Worm (Caenorhabditis elegans) whole organism, L2 larva: Measurements from ENCODE around the gene sek-6.

Experiments
- C34F6.9 ChIP-seq: fragments of 150-350 bp; optimal IDR thresholded peaks from 2 replicates; lab custom pipeline; 2014; ENCODE audit warnings: missing biosample characterization, missing genetic modification characterization
- F13H6.1 ChIP-seq: sonication (generic microtip); optimal IDR thresholded peaks from 2 replicates; lab custom pipeline; 2016; ENCODE audit warnings: missing genetic modification characterization, missing compliant biosample characterization
- R02D3.7 ChIP-seq: fragments of 150-350 bp; optimal IDR thresholded peaks from 2 replicates; lab custom pipeline; 2014; ENCODE audit warnings: missing biosample characterization, missing genetic modification characterization
- Y55F3AM.14 ChIP-seq: fragments of 200-800 bp; sonication (Bioruptor generic); optimal IDR thresholded peaks from 2 replicates; lab custom pipeline; 2018; ENCODE audit warnings: mild to moderate bottlenecking, missing genetic modification characterization, missing compliant biosample characterization
- ZK546.5 ChIP-seq: sonication (generic microtip); optimal IDR thresholded peaks from 2 replicates; lab custom pipeline; 2017; ENCODE audit warnings: missing biosample characterization, missing genetic modification characterization
- alr-1 ChIP-seq: fragments of 150-350 bp; optimal IDR thresholded peaks from 2 replicates; lab custom pipeline; 2014; ENCODE audit warnings: missing biosample characterization, missing genetic modification characterization
- aly-2 ChIP-seq: fragments of 150-350 bp; optimal IDR thresholded peaks from 2 replicates; lab custom pipeline; 2014; ENCODE audit warnings: missing biosample characterization, missing genetic modification characterization
- ama-1 ChIP-seq: fragments of 150-350 bp; optimal IDR thresholded peaks from 2 replicates; lab custom pipeline; 2018; ENCODE audit warnings: inconsistent platforms
- blmp-1 ChIP-seq: sonication (generic microtip); optimal IDR thresholded peaks from 2 replicates; lab custom pipeline; 2017; ENCODE audit warnings: missing genetic modification characterization, mild to moderate bottlenecking, missing compliant biosample characterization, antibody characterized with exemption, moderate library complexity; ENCODE audit not compliant: insufficient read depth
- ceh-16 ChIP-seq: fragments of 150-350 bp; optimal IDR thresholded peaks from 2 replicates; lab custom pipeline; 2014; ENCODE audit warnings: missing biosample characterization, missing genetic modification characterization
- ceh-82 ChIP-seq: fragments of 150-350 bp; optimal IDR thresholded peaks from 2 replicates; lab custom pipeline; 2014; ENCODE audit warnings: missing biosample characterization, missing genetic modification characterization
- crh-2 ChIP-seq: sonication (generic microtip); optimal IDR thresholded peaks from 2 replicates; lab custom pipeline; 2017; ENCODE audit warnings: missing biosample characterization, missing genetic modification characterization
- dmd-4 ChIP-seq: sonication (generic microtip); optimal IDR thresholded peaks from 2 replicates; lab custom pipeline; 2017; ENCODE audit warnings: missing biosample characterization, missing genetic modification characterization
- egl-27 ChIP-seq: sonication (generic microtip); optimal IDR thresholded peaks from 3 replicates; lab custom pipeline; 2017; ENCODE audit warnings: missing biosample characterization, missing genetic modification reagents, missing genetic modification characterization
- elt-1 ChIP-seq: fragments of 150-350 bp; optimal IDR thresholded peaks from 2 replicates; lab custom pipeline; 2014; ENCODE audit warnings: missing biosample characterization, missing genetic modification characterization
- elt-3 ChIP-seq: sonication (generic microtip); optimal IDR thresholded peaks from 2 replicates; lab custom pipeline; 2017; ENCODE audit warnings: missing biosample characterization, missing genetic modification characterization
- fos-1 ChIP-seq: fragments of 150-350 bp; optimal IDR thresholded peaks from 2 replicates; lab custom pipeline; 2014; ENCODE audit warnings: missing biosample characterization, missing genetic modification characterization
- gmeb-1 ChIP-seq: fragments of 150-350 bp; optimal IDR thresholded peaks from 2 replicates; lab custom pipeline; 2014; ENCODE audit warnings: missing biosample characterization, missing genetic modification characterization
- lin-11 ChIP-seq: fragments of 150-350 bp; sonication (generic microtip); optimal IDR thresholded peaks from 2 replicates; lab custom pipeline; 2014; ENCODE audit warnings: missing biosample characterization, missing genetic modification characterization, inconsistent platforms, mixed read lengths
- lin-13 ChIP-seq: fragments of 150-350 bp; optimal IDR thresholded peaks from 2 replicates; lab custom pipeline; 2014; ENCODE audit warnings: missing biosample characterization, missing genetic modification reagents, missing genetic modification characterization
- lin-39 ChIP-seq: fragments of 150-350 bp; optimal IDR thresholded peaks from 2 replicates; lab custom pipeline; 2014; ENCODE audit warnings: missing biosample characterization, missing genetic modification reagents, missing genetic modification characterization
- lsy-2 ChIP-seq, 2 experiments: fragments of 150-350 bp in 1 of 2; sonication (generic microtip) in 1 of 2; optimal IDR thresholded peaks; 2 replicates each; lab custom pipeline; 2014 to 2017; ENCODE audit warnings: missing biosample characterization in 2 of 2, missing genetic modification characterization in 2 of 2
- mab-5 ChIP-seq: fragments of 150-350 bp; optimal IDR thresholded peaks from 2 replicates; lab custom pipeline; 2014; ENCODE audit warnings: missing biosample characterization, missing genetic modification characterization
- mbf-1 ChIP-seq: sonication (generic microtip); optimal IDR thresholded peaks from 2 replicates; lab custom pipeline; 2017; ENCODE audit warnings: missing biosample characterization, missing genetic modification characterization
- mdl-1 ChIP-seq, 2 experiments: fragments of 150-350 bp in 1 of 2; sonication (generic microtip) in 1 of 2; optimal IDR thresholded peaks; 2 replicates each; lab custom pipeline; 2017; ENCODE audit warnings: missing biosample characterization in 2 of 2, missing genetic modification characterization in 2 of 2
- nhr-10 ChIP-seq: sonication (generic microtip); optimal IDR thresholded peaks from 2 replicates; lab custom pipeline; 2017; ENCODE audit warnings: missing biosample characterization, missing genetic modification characterization
- nhr-11 ChIP-seq: fragments of 150-350 bp; optimal IDR thresholded peaks from 2 replicates; lab custom pipeline; 2014; ENCODE audit warnings: missing biosample characterization, missing genetic modification characterization
- nhr-12 ChIP-seq: fragments of 150-350 bp; optimal IDR thresholded peaks from 2 replicates; lab custom pipeline; 2014; ENCODE audit warnings: missing biosample characterization, missing genetic modification characterization
- nhr-129 ChIP-seq: fragments of 150-350 bp; optimal IDR thresholded peaks from 2 replicates; lab custom pipeline; 2014; ENCODE audit warnings: missing biosample characterization, missing genetic modification characterization
- nhr-21 ChIP-seq: fragments of 150-350 bp; optimal IDR thresholded peaks from 2 replicates; lab custom pipeline; 2014; ENCODE audit warnings: missing biosample characterization, missing genetic modification characterization
- nhr-23 ChIP-seq: fragments of 150-350 bp; optimal IDR thresholded peaks from 2 replicates; lab custom pipeline; 2014; ENCODE audit warnings: missing biosample characterization, missing genetic modification reagents, missing genetic modification characterization
- nhr-237 ChIP-seq: fragments of 150-350 bp; optimal IDR thresholded peaks from 2 replicates; lab custom pipeline; 2014; ENCODE audit warnings: missing biosample characterization, missing genetic modification characterization
- nhr-25 ChIP-seq: fragments of 150-350 bp; sonication (generic microtip); optimal IDR thresholded peaks from 3 replicates; lab custom pipeline; 2014; ENCODE audit warnings: missing biosample characterization, missing genetic modification characterization
- nhr-6 ChIP-seq: fragments of 150-350 bp; optimal IDR thresholded peaks from 2 replicates; lab custom pipeline; 2014; ENCODE audit warnings: missing biosample characterization, missing genetic modification characterization
- nhr-77 ChIP-seq: fragments of 150-350 bp; optimal IDR thresholded peaks from 2 replicates; lab custom pipeline; 2014; ENCODE audit warnings: missing biosample characterization, missing genetic modification characterization
- peb-1 ChIP-seq: fragments of 150-350 bp; optimal IDR thresholded peaks from 2 replicates; lab custom pipeline; 2014; ENCODE audit warnings: missing biosample characterization, missing genetic modification characterization
- sem-4 ChIP-seq: fragments of 150-350 bp; optimal IDR thresholded peaks from 2 replicates; lab custom pipeline; 2014; ENCODE audit warnings: missing biosample characterization, missing genetic modification reagents, missing genetic modification characterization
- skn-1 ChIP-seq: sonication (generic microtip); optimal IDR thresholded peaks from 2 replicates; lab custom pipeline; 2017; ENCODE audit warnings: missing biosample characterization, missing genetic modification characterization
- sma-3 ChIP-seq: sonication (generic microtip); optimal IDR thresholded peaks from 2 replicates; lab custom pipeline; 2016; ENCODE audit warnings: missing genetic modification reagents, missing genetic modification characterization, missing compliant biosample characterization
- sma-9 ChIP-seq, 2 experiments: fragments of 150-350 bp in 1 of 2; sonication (generic microtip) in 1 of 2; optimal IDR thresholded peaks; 2 replicates each; lab custom pipeline; 2014 to 2016; ENCODE audit warnings: missing genetic modification characterization in 2 of 2, mild to moderate bottlenecking in 1 of 2, missing biosample characterization in 1 of 2, missing compliant biosample characterization in 1 of 2, missing genetic modification reagents in 1 of 2, moderate library complexity in 1 of 2
- snpc-4 ChIP-seq: fragments of 150-350 bp; optimal IDR thresholded peaks from 2 replicates; lab custom pipeline; 2014; ENCODE audit warnings: missing biosample characterization, missing genetic modification characterization
- unc-39 ChIP-seq: fragments of 150-350 bp; optimal IDR thresholded peaks from 2 replicates; lab custom pipeline; 2014; ENCODE audit warnings: missing biosample characterization, missing genetic modification characterization
- unc-55 ChIP-seq: fragments of 150-350 bp; sonication (generic microtip); optimal IDR thresholded peaks from 3 replicates; lab custom pipeline; 2014; ENCODE audit warnings: missing biosample characterization, missing genetic modification reagents, missing genetic modification characterization
- unc-62 ChIP-seq: fragments of 150-350 bp; optimal IDR thresholded peaks from 2 replicates; lab custom pipeline; 2014; ENCODE audit warnings: missing biosample characterization, missing genetic modification reagents, missing genetic modification characterization
- zag-1 ChIP-seq: fragments of 150-350 bp; optimal IDR thresholded peaks from 2 replicates; lab custom pipeline; 2014; ENCODE audit warnings: missing biosample characterization, missing genetic modification characterization
- ztf-1 ChIP-seq: fragments of 200-800 bp; sonication (Bioruptor generic); conservative IDR thresholded peaks from 2 replicates; pipeline ENCODE4 v1.3.6; 2022; ENCODE audit warnings: missing genetic modification characterization, missing compliant biosample characterization
- ztf-11 ChIP-seq: sonication (generic microtip); optimal IDR thresholded peaks from 2 replicates; lab custom pipeline; 2017; ENCODE audit warnings: missing biosample characterization, missing genetic modification characterization
- ztf-4 ChIP-seq: fragments of 150-350 bp; optimal IDR thresholded peaks from 2 replicates; lab custom pipeline; 2014; ENCODE audit warnings: missing biosample characterization, missing genetic modification characterization

The sek-6 gene

ce11 chrX:9997344-9997743, 33.6 kb upstream of the sek-6 start:
- TF ChIP-seq ztf-1 (GFP tag; lab: Robert Waterston, UW) (no peak), mdl-1 (tag; optimal IDR thresholded peaks at IDR 0.05; lab: Kevin White, UChicago) (no peak), zag-1 (tag; lab: Kevin White, UChicago) (no peak), ama-1 (lab: Kevin White, UChicago) (no peak), fos-1 (tag; lab: Kevin White, UChicago) (peak; percentile 46), ceh-16 (tag; lab: Kevin White, UChicago) (no peak), snpc-4 (tag; lab: Kevin White, UChicago) (no peak)

ce11 chrX:9999192-9999591, 31.8 kb upstream of the sek-6 start, which contains the start of gene grk-1:
Gene grk-1 (minus strand): TSS chrX:9999208.
- TF ChIP-seq snpc-4 (tag; lab: Kevin White, UChicago), result no peak
- TF ChIP-seq unc-55 (GFP tag; lab: Kevin White, UChicago), result peak; percentile 1
- TF ChIP-seq nhr-129, result peak; percentile 31
- no peak for TF ChIP-seq fos-1 (tag; lab: Kevin White, UChicago)

ce11 chrX:9999599-10000201, 31.2 kb upstream of the sek-6 start:
- TF ChIP-seq F13H6.1 (tag; lab: Kevin White, UChicago) (peak; percentile 87), peb-1 (tag; lab: Kevin White, UChicago) (peak; percentile 83), nhr-21 (peak; percentile 68), R02D3.7 (tag; lab: Kevin White, UChicago) (no peak), alr-1 (no peak), nhr-12 (no peak), ama-1 (lab: Kevin White, UChicago) (no peak), sma-3 (GFP tag; lab: Kevin White, UChicago) (peak; percentile 62), egl-27 (peak; percentile 91), nhr-6 (tag; lab: Kevin White, UChicago) (peak; percentile 68), elt-3 (tag; lab: Kevin White, UChicago) (no peak), unc-62 (no peak), fos-1 (tag; lab: Kevin White, UChicago) (peak; percentile 76), lin-39 (tag; lab: Kevin White, UChicago) (no peak), elt-1 (no peak), unc-55 (GFP tag; lab: Kevin White, UChicago) (peak; percentile 60), nhr-77 (tag; lab: Kevin White, UChicago) (no peak), nhr-23 (no peak), gmeb-1 (tag; lab: Kevin White, UChicago) (peak; percentile 58), skn-1 (tag; lab: Kevin White, UChicago) (no peak), mdl-1 (tag; optimal IDR thresholded peaks at IDR 0.05; lab: Kevin White, UChicago) (peak; percentile 49 to 71), mab-5 (tag; lab: Kevin White, UChicago) (peak; percentile 70), crh-2 (peak; percentile 77), nhr-237 (tag; lab: Kevin White, UChicago) (no peak), nhr-11 (no peak), aly-2 (tag; lab: Kevin White, UChicago) (no peak), nhr-129 (peak; percentile 10), lin-13 (GFP tag; lab: Kevin White, UChicago) (peak; percentile 44), unc-39 (no peak), lin-11 (tag; lab: Kevin White, UChicago) (peak; percentile 67), sma-9 (GFP tag; optimal IDR thresholded peaks at IDR 0.05; lab: Kevin White, UChicago) (peak; percentile 63), sma-9 (tag; optimal IDR thresholded peaks at IDR 0.05; lab: Kevin White, UChicago) (no peak), nhr-25 (tag; lab: Kevin White, UChicago) (peak; percentile 76), ztf-1 (GFP tag; lab: Robert Waterston, UW) (no peak), dmd-4 (tag; lab: Kevin White, UChicago) (no peak), sem-4 (peak; percentile 86), ceh-16 (tag; lab: Kevin White, UChicago) (peak; percentile 13), ztf-11 (no peak), C34F6.9 (tag; lab: Kevin White, UChicago) (peak; percentile 68), lsy-2 (tag; optimal IDR thresholded peaks at IDR 0.05; lab: Kevin White, UChicago) (peak; percentile 58 to 71), blmp-1 (no peak), nhr-10 (tag; lab: Kevin White, UChicago) (no peak), ztf-4 (tag; lab: Kevin White, UChicago) (peak; percentile 2), Y55F3AM.14 (GFP tag; lab: Kevin White, UChicago) (peak; percentile 93), zag-1 (tag; lab: Kevin White, UChicago) (no peak), ceh-82 (tag; lab: Kevin White, UChicago) (peak; percentile 32), mbf-1 (no peak), ZK546.5 (no peak), snpc-4 (tag; lab: Kevin White, UChicago) (no peak)
